Worm (Caenorhabditis elegans) whole organism, L4 larva: ENCODE data around the gene lgc-18.

Experiments
- F10B5.3 ChIP-seq: sonication (generic microtip); optimal IDR thresholded peaks from 2 replicates; lab custom pipeline; 2016; ENCODE audit warnings: mild to moderate bottlenecking, missing genetic modification characterization, missing compliant biosample characterization
- F26F4.8 ChIP-seq: fragments of 200-800 bp; sonication (Bioruptor generic); conservative IDR thresholded peaks from 2 replicates; pipeline ENCODE4 v1.3.6; 2022; ENCODE audit warnings: missing genetic modification characterization, missing compliant biosample characterization
- F37D6.2 ChIP-seq: sonication (generic microtip); optimal IDR thresholded peaks from 2 replicates; lab custom pipeline; 2016; ENCODE audit warnings: mild to moderate bottlenecking, missing genetic modification characterization, missing compliant biosample characterization
- F49E8.2 ChIP-seq: sonication (generic microtip); optimal IDR thresholded peaks from 2 replicates; lab custom pipeline; 2016; ENCODE audit warnings: missing compliant biosample characterization, mild to moderate bottlenecking, missing genetic modification characterization, borderline replicate concordance
- R02D3.7 ChIP-seq: fragments of 150-350 bp; sonication (generic microtip); optimal IDR thresholded peaks from 3 replicates; lab custom pipeline; 2014; ENCODE audit warnings: missing biosample characterization, missing genetic modification characterization
- T20F7.1 ChIP-seq: fragments of 200-800 bp; sonication (Bioruptor generic); optimal IDR thresholded peaks from 2 replicates; lab custom pipeline; 2018; ENCODE audit warnings: mild to moderate bottlenecking, missing genetic modification characterization, missing compliant biosample characterization
- T26A8.4 ChIP-seq: fragments of 200-800 bp; sonication (Bioruptor generic); IDR thresholded peaks from 2 replicates; pipeline ENCODE4 v1.3.6; 2022; ENCODE audit warnings: missing genetic modification characterization, missing compliant biosample characterization
- Y5F2A.4 ChIP-seq: fragments of 200-800 bp; sonication (Bioruptor generic); optimal IDR thresholded peaks from 2 replicates; lab custom pipeline; 2018; ENCODE audit warnings: mild to moderate bottlenecking, missing genetic modification characterization, missing compliant biosample characterization
- ZK546.5 ChIP-seq, 2 experiments: sonication (generic microtip); optimal IDR thresholded peaks; 2 replicates each; lab custom pipeline; 2017; ENCODE audit warnings: missing biosample characterization in 2 of 2, missing genetic modification characterization in 2 of 2
- aha-1 ChIP-seq: fragments of 150-350 bp; peaks from one replicate; lab custom pipeline; 2014; ENCODE audit warnings: missing biosample characterization, missing genetic modification characterization
- aly-2 ChIP-seq: sonication (generic microtip); optimal IDR thresholded peaks from 2 replicates; lab custom pipeline; 2018; ENCODE audit warnings: missing biosample characterization, missing genetic modification characterization
- arid-1 ChIP-seq: fragments of 200-800 bp; sonication (Bioruptor generic); conservative IDR thresholded peaks from 2 replicates; pipeline ENCODE4 v1.3.6; 2022; ENCODE audit warnings: missing genetic modification reagents, missing genetic modification characterization, missing compliant biosample characterization
- ceh-28 ChIP-seq: fragments of 150-350 bp; optimal IDR thresholded peaks from 2 replicates; lab custom pipeline; 2014; ENCODE audit warnings: missing biosample characterization, missing genetic modification reagents, missing genetic modification characterization
- cey-2 ChIP-seq: sonication (generic microtip); optimal IDR thresholded peaks from 3 replicates; lab custom pipeline; 2017; ENCODE audit warnings: missing genetic modification characterization, mild to moderate bottlenecking, missing compliant biosample characterization, antibody characterized with exemption, borderline replicate concordance; ENCODE audit not compliant: insufficient read depth
- daf-16 ChIP-seq, 3 experiments: sonication (generic microtip); optimal IDR thresholded peaks; 2 replicates each; lab custom pipeline; 2016 to 2017; ENCODE audit warnings: missing genetic modification characterization in 3 of 3, missing genetic modification reagents in 3 of 3, mild to moderate bottlenecking in 2 of 3, missing compliant biosample characterization in 2 of 3, missing biosample characterization in 1 of 3, moderate library complexity in 1 of 3
- dmd-8 ChIP-seq: fragments of 200-800 bp; sonication (Bioruptor generic); IDR thresholded peaks from 2 replicates; pipeline ENCODE4 v1.3.6; 2022; ENCODE audit warnings: missing genetic modification characterization, missing compliant biosample characterization
- egl-43 ChIP-seq: fragments of 200-800 bp; sonication (Bioruptor generic); IDR thresholded peaks from 2 replicates; pipeline ENCODE4 v1.3.6; 2022; ENCODE audit warnings: missing genetic modification reagents, missing genetic modification characterization, missing compliant biosample characterization
- fos-1 ChIP-seq: fragments of 150-350 bp; optimal IDR thresholded peaks from 2 replicates; lab custom pipeline; 2014; ENCODE audit warnings: missing biosample characterization, missing genetic modification characterization
- gei-8 ChIP-seq: fragments of 200-800 bp; sonication (Bioruptor generic); optimal IDR thresholded peaks from 2 replicates; lab custom pipeline; 2018; ENCODE audit warnings: mild to moderate bottlenecking, missing genetic modification characterization, missing compliant biosample characterization
- hif-1 ChIP-seq, 2 experiments: sonication (generic microtip); optimal IDR thresholded peaks; 2 replicates each; lab custom pipeline; 2016 to 2017; ENCODE audit warnings: missing compliant biosample characterization in 2 of 2, missing genetic modification characterization in 2 of 2, missing genetic modification reagents in 2 of 2, missing genotype in 2 of 2, mild to moderate bottlenecking in 1 of 2
- hlh-11 ChIP-seq: fragments of 200-800 bp; sonication (Bioruptor generic); optimal IDR thresholded peaks from 2 replicates; lab custom pipeline; 2018; ENCODE audit warnings: mild to moderate bottlenecking, missing genetic modification characterization, missing compliant biosample characterization
- hlh-30 ChIP-seq: sonication (generic microtip); optimal IDR thresholded peaks from 2 replicates; lab custom pipeline; 2017; ENCODE audit warnings: antibody characterized with exemption, mild to moderate bottlenecking, missing genetic modification characterization, missing compliant biosample characterization; ENCODE audit not compliant: insufficient read depth
- hmg-1.1 ChIP-seq: fragments of 200-800 bp; sonication (Bioruptor generic); IDR thresholded peaks from 2 replicates; pipeline ENCODE4 v1.3.6; 2022; ENCODE audit warnings: missing genetic modification reagents, missing genetic modification characterization, missing compliant biosample characterization
- lin-15B ChIP-seq: fragments of 150-350 bp; sonication (generic microtip); optimal IDR thresholded peaks from 3 replicates; lab custom pipeline; 2014; ENCODE audit warnings: missing biosample characterization, missing genetic modification characterization
- lin-29 ChIP-seq: fragments of 200-800 bp; sonication (Bioruptor generic); IDR thresholded peaks from 2 replicates; pipeline ENCODE4 v1.3.6; 2022; ENCODE audit warnings: missing genetic modification reagents, missing genetic modification characterization, missing compliant biosample characterization
- lin-39 ChIP-seq: fragments of 150-350 bp; optimal IDR thresholded peaks from 2 replicates; lab custom pipeline; 2014; ENCODE audit warnings: missing biosample characterization, missing genetic modification reagents, missing genetic modification characterization
- lir-3 ChIP-seq: sonication (generic microtip); optimal IDR thresholded peaks from 2 replicates; lab custom pipeline; 2016; ENCODE audit warnings: mild to moderate bottlenecking, missing genetic modification characterization, missing compliant biosample characterization
- lsy-2 ChIP-seq, 2 experiments: fragments of 150-350 bp in 1 of 2; sonication (generic microtip) in 1 of 2; optimal IDR thresholded peaks; 2 replicates each; lab custom pipeline; 2014 to 2017; ENCODE audit warnings: missing biosample characterization in 2 of 2, missing genetic modification characterization in 2 of 2
- mdl-1 ChIP-seq, 2 experiments: fragments of 150-350 bp in 1 of 2; sonication (generic microtip) in 1 of 2; optimal IDR thresholded peaks; 2 replicates each; lab custom pipeline; 2014 to 2017; ENCODE audit warnings: missing biosample characterization in 2 of 2, missing genetic modification characterization in 2 of 2
- mdt-29 ChIP-seq: fragments of 200-800 bp; sonication (Bioruptor generic); IDR thresholded peaks from 2 replicates; pipeline ENCODE4 v1.3.6; 2022; ENCODE audit warnings: missing genetic modification reagents, missing genetic modification characterization, missing compliant biosample characterization
- mep-1 ChIP-seq: fragments of 150-350 bp; sonication (generic microtip); optimal IDR thresholded peaks from 3 replicates; lab custom pipeline; 2014; ENCODE audit warnings: missing biosample characterization, missing genetic modification characterization
- mes-2 ChIP-seq: sonication (generic microtip); optimal IDR thresholded peaks from 2 replicates; lab custom pipeline; 2016; ENCODE audit warnings: missing genotype, mild to moderate bottlenecking, missing genetic modification characterization, missing compliant biosample characterization; ENCODE audit not compliant: poor library complexity, severe bottlenecking
- nhr-41 ChIP-seq: fragments of 200-800 bp; sonication (Bioruptor generic); IDR thresholded peaks from 2 replicates; pipeline ENCODE4 v1.3.6; 2022; ENCODE audit warnings: missing genetic modification reagents, missing genetic modification characterization, missing compliant biosample characterization
- nhr-48 ChIP-seq: sonication (generic microtip); optimal IDR thresholded peaks from 2 replicates; lab custom pipeline; 2016; ENCODE audit warnings: mild to moderate bottlenecking, missing genetic modification characterization, missing compliant biosample characterization
- pha-4 ChIP-seq, 2 experiments: fragments of 150-350 bp in 1 of 2; fragments of 200-800 bp in 1 of 2; sonication (Bioruptor generic) in 1 of 2; IDR thresholded peaks in 1 of 2; optimal IDR thresholded peaks in 1 of 2; 2 replicates each; pipeline versions ENCODE4 v1.3.6 to Lab custom; 2014 to 2022; ENCODE audit warnings: missing genetic modification characterization in 2 of 2, missing genetic modification reagents in 2 of 2, missing biosample characterization in 1 of 2, missing compliant biosample characterization in 1 of 2
- pqm-1 ChIP-seq: sonication (generic microtip); optimal IDR thresholded peaks from 2 replicates; lab custom pipeline; 2017; ENCODE audit warnings: missing biosample characterization, missing genetic modification characterization
- rbr-2 ChIP-seq: sonication (generic microtip); optimal IDR thresholded peaks from 2 replicates; lab custom pipeline; 2016; ENCODE audit warnings: missing genotype, missing genetic modification characterization, missing compliant biosample characterization
- spr-3 ChIP-seq: fragments of 200-800 bp; sonication (Bioruptor generic); optimal IDR thresholded peaks from 2 replicates; lab custom pipeline; 2018; ENCODE audit warnings: mild to moderate bottlenecking, missing genetic modification characterization, missing compliant biosample characterization
- tra-1 ChIP-seq: fragments of 200-800 bp; sonication (Bioruptor generic); IDR thresholded peaks from 2 replicates; pipeline ENCODE4 v1.3.6; 2022; ENCODE audit warnings: missing genetic modification reagents, missing genetic modification characterization, missing compliant biosample characterization
- unc-62 ChIP-seq, 3 experiments: fragments of 150-350 bp in 1 of 3; sonication (generic microtip); optimal IDR thresholded peaks in 2 of 3; peaks in 1 of 3; 1 replicate in 1 of 3; 2 replicates in 2 of 3; lab custom pipeline; 2014 to 2017; ENCODE audit warnings: missing biosample characterization in 3 of 3, missing genetic modification characterization in 3 of 3, missing genetic modification reagents in 3 of 3, missing genotype in 1 of 3
- zfp-2 ChIP-seq: sonication (generic microtip); optimal IDR thresholded peaks from 2 replicates; lab custom pipeline; 2016; ENCODE audit warnings: mild to moderate bottlenecking, missing genetic modification characterization, missing compliant biosample characterization

The lgc-18 gene

DNA sequence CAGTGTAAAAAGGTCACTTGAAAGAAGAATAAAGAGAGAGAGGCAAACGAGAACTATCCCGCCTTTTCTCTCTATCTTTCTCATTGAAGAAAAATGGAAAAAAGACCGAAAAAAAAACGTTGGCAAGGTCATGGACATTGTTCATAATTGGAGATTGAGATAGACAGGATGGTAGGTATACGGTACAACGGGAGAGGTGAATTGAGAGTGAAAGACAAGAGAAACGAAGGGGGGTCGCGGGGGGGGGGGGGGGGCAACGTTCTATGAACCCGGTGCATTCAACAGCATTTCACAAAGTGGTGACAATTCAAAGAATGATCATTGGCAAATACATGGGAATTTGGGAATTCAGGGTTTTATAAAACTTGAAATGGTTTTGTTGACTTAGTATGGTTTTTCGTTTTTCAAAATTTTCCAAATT is 51.5 kb downstream of the lgc-18 start (continued):
- no peak for TF ChIP-seq F49E8.2 (tag; lab: Kevin White, UChicago)
- no peak for TF ChIP-seq lin-15B
- TF ChIP-seq lsy-2 (tag; optimal IDR thresholded peaks at IDR 0.05; lab: Kevin White, UChicago): peak in 1 of 2 experiments; percentile 41
- TF ChIP-seq unc-62 (GFP tag; optimal IDR thresholded peaks at IDR 0.05 in 1 of 2; lab: Kevin White, UChicago): no peak
- no peak for TF ChIP-seq unc-62 (tag; optimal IDR thresholded peaks at IDR 0.05; lab: Kevin White, UChicago)
- TF ChIP-seq R02D3.7: no peak
- TF ChIP-seq lin-39 (tag; lab: Kevin White, UChicago): no peak
- no peak for TF ChIP-seq T26A8.4 (GFP tag; lab: Robert Waterston, UW)
- TF ChIP-seq aly-2 (tag; lab: Kevin White, UChicago): no peak
- TF ChIP-seq egl-43: no peak
- TF ChIP-seq pqm-1 (tag; lab: Kevin White, UChicago): no peak
- TF ChIP-seq dmd-8 (GFP tag; lab: Robert Waterston, UW): no peak
- peak; percentile 19 for TF ChIP-seq hlh-11 (tag; lab: Kevin White, UChicago)
- TF ChIP-seq tra-1 (GFP tag; lab: Robert Waterston, UW): no peak
- no peak for TF ChIP-seq F37D6.2 (tag; lab: Kevin White, UChicago)
- no peak for TF ChIP-seq gei-8 (GFP tag; lab: Kevin White, UChicago)
- TF ChIP-seq rbr-2 (tag; lab: Kevin White, UChicago): no peak
- peak; percentile 89 for TF ChIP-seq aha-1 (tag; lab: Kevin White, UChicago)

DNA sequence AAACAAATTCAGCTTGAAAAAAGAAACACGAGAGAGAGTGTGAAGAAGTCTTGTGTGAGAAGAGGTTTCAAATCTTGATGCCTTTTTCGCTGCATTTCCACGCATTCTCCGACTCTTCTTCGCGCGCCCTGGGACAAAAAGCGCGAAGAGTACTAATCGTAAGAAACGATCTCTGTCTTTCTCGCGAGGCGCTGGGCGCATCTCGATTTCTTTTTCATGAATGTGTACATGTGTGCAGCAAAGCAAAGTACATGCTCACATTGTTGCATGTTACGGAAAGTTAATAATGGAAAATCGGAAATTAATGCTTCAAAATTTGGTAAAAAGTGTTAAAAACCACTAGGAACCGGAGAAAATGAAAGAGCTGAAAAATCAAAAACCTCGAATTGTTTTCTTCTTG is 52.1 kb downstream of the lgc-18 start:
- no peak for TF ChIP-seq hlh-11 (tag; lab: Kevin White, UChicago)
- no peak for TF ChIP-seq arid-1 (GFP tag; lab: Robert Waterston, UW)
- TF ChIP-seq hlh-30 (tag; lab: Kevin White, UChicago): peak; percentile 31
- no peak for TF ChIP-seq F26F4.8 (GFP tag; lab: Robert Waterston, UW)
- TF ChIP-seq Y5F2A.4 (GFP tag; lab: Kevin White, UChicago): no peak
- TF ChIP-seq nhr-48 (tag; lab: Kevin White, UChicago): no peak
- TF ChIP-seq T20F7.1: no peak
- TF ChIP-seq mdl-1 (tag; optimal IDR thresholded peaks at IDR 0.05; lab: Kevin White, UChicago): peak in 1 of 2 experiments; percentile 12
- TF ChIP-seq mdt-29 (GFP tag; lab: Robert Waterston, UW): no peak
- TF ChIP-seq F49E8.2 (tag; lab: Kevin White, UChicago): no peak
- no peak for TF ChIP-seq cey-2
- no peak for TF ChIP-seq spr-3 (GFP tag; lab: Kevin White, UChicago)
- TF ChIP-seq lin-39 (tag; lab: Kevin White, UChicago): no peak
- TF ChIP-seq daf-16 (GFP tag; optimal IDR thresholded peaks at IDR 0.05; lab: Kevin White, UChicago): no peak
- no peak for TF ChIP-seq daf-16 (tag; optimal IDR thresholded peaks at IDR 0.05; lab: Kevin White, UChicago)
- peak; percentile 21 for TF ChIP-seq mep-1 (tag; lab: Kevin White, UChicago)
- TF ChIP-seq ZK546.5 (tag; optimal IDR thresholded peaks at IDR 0.05; lab: Kevin White, UChicago): no peak
- TF ChIP-seq dmd-8 (GFP tag; lab: Robert Waterston, UW): no peak
- no peak for TF ChIP-seq nhr-41 (GFP tag; lab: Robert Waterston, UW)
- no peak for TF ChIP-seq zfp-2 (tag; lab: Kevin White, UChicago)
- TF ChIP-seq mes-2: peak; percentile 21
- peak; percentile 85 for TF ChIP-seq aha-1 (tag; lab: Kevin White, UChicago)
- no peak for TF ChIP-seq T26A8.4 (GFP tag; lab: Robert Waterston, UW)
- TF ChIP-seq fos-1 (tag; lab: Kevin White, UChicago): no peak
- no peak for TF ChIP-seq lin-15B
- no peak for TF ChIP-seq lin-29 (GFP tag; lab: Robert Waterston, UW)
- no peak for TF ChIP-seq hif-1 (tag; optimal IDR thresholded peaks at IDR 0.05; lab: Kevin White, UChicago)
- TF ChIP-seq pha-4 (GFP tag; IDR thresholded peaks at IDR 0.05; lab: Robert Waterston, UW): no peak
- TF ChIP-seq pha-4 (tag; optimal IDR thresholded peaks at IDR 0.05; lab: Kevin White, UChicago): no peak
- TF ChIP-seq lir-3 (tag; lab: Kevin White, UChicago): no peak
- no peak for TF ChIP-seq ceh-28
- TF ChIP-seq F10B5.3 (tag; lab: Kevin White, UChicago): no peak
- peak; percentile 46 for TF ChIP-seq hmg-1.1 (GFP tag; lab: Robert Waterston, UW)
